Worm (Caenorhabditis elegans) whole organism, L3 larva: ENCODE results near the gene C16D9.8.

Source experiments
- R02D3.7 ChIP-seq: fragments of 150-350 bp; optimal IDR thresholded peaks from 2 replicates; lab custom pipeline; 2014; ENCODE audit warnings: missing biosample characterization, missing genetic modification characterization
- ceh-82 ChIP-seq: fragments of 150-350 bp; optimal IDR thresholded peaks from 2 replicates; lab custom pipeline; 2014; ENCODE audit warnings: missing biosample characterization, missing genetic modification characterization
- elt-2 ChIP-seq: sonication (generic microtip); optimal IDR thresholded peaks from 2 replicates; lab custom pipeline; 2016; ENCODE audit warnings: missing genetic modification reagents, mild to moderate bottlenecking, missing genetic modification characterization, missing compliant biosample characterization
- eor-1 ChIP-seq, 2 experiments: fragments of 150-350 bp; optimal IDR thresholded peaks; 2 replicates each; lab custom pipeline; 2014 to 2018; ENCODE audit warnings: missing biosample characterization in 2 of 2, missing genetic modification characterization in 2 of 2
- fos-1 ChIP-seq: fragments of 150-350 bp; optimal IDR thresholded peaks from 2 replicates; lab custom pipeline; 2014; ENCODE audit warnings: missing biosample characterization, missing genetic modification characterization
- lin-15B ChIP-seq: fragments of 150-350 bp; optimal IDR thresholded peaks from 2 replicates; lab custom pipeline; 2014; ENCODE audit warnings: missing biosample characterization, missing genetic modification characterization
- nhr-11 ChIP-seq: fragments of 150-350 bp; optimal IDR thresholded peaks from 2 replicates; lab custom pipeline; 2014; ENCODE audit warnings: missing biosample characterization, missing genetic modification characterization
- nhr-28 ChIP-seq: fragments of 150-350 bp; optimal IDR thresholded peaks from 2 replicates; lab custom pipeline; 2014; ENCODE audit warnings: missing biosample characterization, missing genetic modification characterization
- nhr-67 ChIP-seq: fragments of 150-350 bp; optimal IDR thresholded peaks from 2 replicates; lab custom pipeline; 2014; ENCODE audit warnings: missing biosample characterization, missing genetic modification characterization
- nhr-77 ChIP-seq: fragments of 150-350 bp; optimal IDR thresholded peaks from 2 replicates; lab custom pipeline; 2014; ENCODE audit warnings: missing biosample characterization, missing genetic modification characterization
- pqm-1 ChIP-seq: fragments of 150-350 bp; optimal IDR thresholded peaks from 2 replicates; lab custom pipeline; 2017; ENCODE audit warnings: missing biosample characterization, missing genetic modification characterization, inconsistent platforms
- tbx-2 ChIP-seq: sonication (generic microtip); optimal IDR thresholded peaks from 2 replicates; lab custom pipeline; 2016; ENCODE audit warnings: mild to moderate bottlenecking, missing genetic modification characterization, missing compliant biosample characterization

ce11 chrV:8306366-8306765, 43.0 kb upstream of the C16D9.8 start, which contains the start of gene W02D7.8:
- TF ChIP-seq pqm-1 (tag; lab: Kevin White, UChicago) (no peak), lin-15B (tag; lab: Kevin White, UChicago) (no peak), R02D3.7 (no peak), fos-1 (tag; lab: Kevin White, UChicago) (no peak), nhr-67 (tag; lab: Kevin White, UChicago) (no peak), ceh-82 (no peak), eor-1 (tag; optimal IDR thresholded peaks at IDR 0.05; lab: Kevin White, UChicago) (no peak), nhr-28 (tag; lab: Kevin White, UChicago) (no peak), tbx-2 (no peak), elt-2 (no peak), nhr-11 (tag; lab: Kevin White, UChicago) (no peak), nhr-77 (no peak)
